Worm (Caenorhabditis elegans) whole organism, L4 larva: ENCODE measurements around the gene T08D10.5.

Experiments used
- D1046.2 ChIP-seq: fragments of 200-800 bp; sonication (Bioruptor generic); IDR thresholded peaks from 2 replicates; pipeline ENCODE4 v1.3.6; 2022; ENCODE audit warnings: missing genetic modification characterization, missing compliant biosample characterization
- Y5F2A.4 ChIP-seq: fragments of 200-800 bp; sonication (Bioruptor generic); optimal IDR thresholded peaks from 2 replicates; lab custom pipeline; 2018; ENCODE audit warnings: mild to moderate bottlenecking, missing genetic modification characterization, missing compliant biosample characterization
- Y75B8A.6 ChIP-seq: fragments of 200-800 bp; sonication (Bioruptor generic); IDR thresholded peaks from 2 replicates; pipeline ENCODE4 v1.3.6; 2022; ENCODE audit warnings: missing genetic modification reagents, missing genetic modification characterization, missing compliant biosample characterization
- ZK337.2 ChIP-seq: fragments of 200-800 bp; sonication (Bioruptor generic); IDR thresholded peaks from 2 replicates; pipeline ENCODE4 v1.3.6; 2022; ENCODE audit warnings: missing genetic modification reagents, missing genetic modification characterization, missing compliant biosample characterization
- aha-1 ChIP-seq: fragments of 150-350 bp; peaks from one replicate; lab custom pipeline; 2014; ENCODE audit warnings: missing biosample characterization, missing genetic modification characterization
- ama-1 ChIP-seq: fragments of 150-350 bp; optimal IDR thresholded peaks from 2 replicates; lab custom pipeline; 2014; ENCODE audit warnings: inconsistent platforms, mixed read lengths
- arid-1 ChIP-seq: fragments of 200-800 bp; sonication (Bioruptor generic); conservative IDR thresholded peaks from 2 replicates; pipeline ENCODE4 v1.3.6; 2022; ENCODE audit warnings: missing genetic modification reagents, missing genetic modification characterization, missing compliant biosample characterization
- attf-4 ChIP-seq: sonication (generic microtip); optimal IDR thresholded peaks from 3 replicates; lab custom pipeline; 2017; ENCODE audit warnings: missing biosample characterization, missing genetic modification characterization
- ceh-44 ChIP-seq: fragments of 200-800 bp; sonication (Bioruptor generic); IDR thresholded peaks from 2 replicates; pipeline ENCODE4 v1.3.6; 2022; ENCODE audit warnings: missing genetic modification reagents, missing genetic modification characterization, missing compliant biosample characterization
- ceh-62 ChIP-seq: sonication (generic microtip); optimal IDR thresholded peaks from 2 replicates; lab custom pipeline; 2017; ENCODE audit warnings: missing biosample characterization, missing genetic modification characterization
- ceh-82 ChIP-seq: sonication (generic microtip); optimal IDR thresholded peaks from 2 replicates; lab custom pipeline; 2017; ENCODE audit warnings: missing biosample characterization, missing genetic modification characterization
- daf-16 ChIP-seq, 3 experiments: sonication (generic microtip); optimal IDR thresholded peaks; 2 replicates each; lab custom pipeline; 2016 to 2017; ENCODE audit warnings: missing genetic modification characterization in 3 of 3, missing genetic modification reagents in 3 of 3, mild to moderate bottlenecking in 2 of 3, missing compliant biosample characterization in 2 of 3, missing biosample characterization in 1 of 3, moderate library complexity in 1 of 3
- daf-19 ChIP-seq: fragments of 200-800 bp; sonication (Bioruptor generic); conservative IDR thresholded peaks from 2 replicates; pipeline ENCODE4 v1.3.6; 2022; ENCODE audit warnings: missing genetic modification characterization, missing compliant biosample characterization
- daf-8 ChIP-seq: fragments of 200-800 bp; sonication (Bioruptor generic); IDR thresholded peaks from 2 replicates; pipeline ENCODE4 v1.3.6; 2022; ENCODE audit warnings: missing genetic modification characterization, missing compliant biosample characterization
- dmd-9 ChIP-seq: fragments of 200-800 bp; sonication (Bioruptor generic); IDR thresholded peaks from 2 replicates; pipeline ENCODE4 v1.3.6; 2022; ENCODE audit warnings: missing genetic modification reagents, missing genetic modification characterization, missing compliant biosample characterization
- dpl-1 ChIP-seq: fragments of 150-350 bp; optimal IDR thresholded peaks from 2 replicates; lab custom pipeline; 2014; ENCODE audit warnings: missing biosample characterization, missing genetic modification reagents, missing genetic modification characterization
- dve-1 ChIP-seq: sonication (generic microtip); optimal IDR thresholded peaks from 2 replicates; lab custom pipeline; 2017; ENCODE audit warnings: antibody characterized with exemption, mild to moderate bottlenecking, missing genetic modification characterization, missing compliant biosample characterization; ENCODE audit not compliant: insufficient read depth
- hif-1 ChIP-seq, 2 experiments: sonication (generic microtip); optimal IDR thresholded peaks; 2 replicates each; lab custom pipeline; 2016 to 2017; ENCODE audit warnings: missing compliant biosample characterization in 2 of 2, missing genetic modification characterization in 2 of 2, missing genetic modification reagents in 2 of 2, missing genotype in 2 of 2, mild to moderate bottlenecking in 1 of 2
- hlh-11 ChIP-seq: fragments of 200-800 bp; sonication (Bioruptor generic); optimal IDR thresholded peaks from 2 replicates; lab custom pipeline; 2018; ENCODE audit warnings: mild to moderate bottlenecking, missing genetic modification characterization, missing compliant biosample characterization
- lim-7 ChIP-seq: fragments of 200-800 bp; sonication (Bioruptor generic); IDR thresholded peaks from 2 replicates; pipeline ENCODE4 v1.3.6; 2022; ENCODE audit warnings: missing genetic modification characterization, missing compliant biosample characterization
- lin-1 ChIP-seq: fragments of 200-800 bp; sonication (Bioruptor generic); IDR thresholded peaks from 2 replicates; pipeline ENCODE4 v1.3.6; 2022; ENCODE audit warnings: missing genetic modification reagents, missing genetic modification characterization, missing compliant biosample characterization
- lin-29 ChIP-seq: fragments of 200-800 bp; sonication (Bioruptor generic); IDR thresholded peaks from 2 replicates; pipeline ENCODE4 v1.3.6; 2022; ENCODE audit warnings: missing genetic modification reagents, missing genetic modification characterization, missing compliant biosample characterization
- lin-39 ChIP-seq: fragments of 150-350 bp; optimal IDR thresholded peaks from 2 replicates; lab custom pipeline; 2014; ENCODE audit warnings: missing biosample characterization, missing genetic modification reagents, missing genetic modification characterization
- lir-3 ChIP-seq: sonication (generic microtip); optimal IDR thresholded peaks from 2 replicates; lab custom pipeline; 2016; ENCODE audit warnings: mild to moderate bottlenecking, missing genetic modification characterization, missing compliant biosample characterization
- lsy-2 ChIP-seq, 2 experiments: fragments of 150-350 bp in 1 of 2; sonication (generic microtip) in 1 of 2; optimal IDR thresholded peaks; 2 replicates each; lab custom pipeline; 2014 to 2017; ENCODE audit warnings: missing biosample characterization in 2 of 2, missing genetic modification characterization in 2 of 2
- madf-5 ChIP-seq, 2 experiments: fragments of 200-800 bp; sonication (Bioruptor generic); IDR thresholded peaks; 2 replicates each; pipeline ENCODE4 v1.3.6; 2022; ENCODE audit warnings: missing compliant biosample characterization in 2 of 2, missing genetic modification characterization in 2 of 2
- mdl-1 ChIP-seq, 2 experiments: fragments of 150-350 bp in 1 of 2; sonication (generic microtip) in 1 of 2; optimal IDR thresholded peaks; 2 replicates each; lab custom pipeline; 2014 to 2017; ENCODE audit warnings: missing biosample characterization in 2 of 2, missing genetic modification characterization in 2 of 2
- mdt-29 ChIP-seq: fragments of 200-800 bp; sonication (Bioruptor generic); IDR thresholded peaks from 2 replicates; pipeline ENCODE4 v1.3.6; 2022; ENCODE audit warnings: missing genetic modification reagents, missing genetic modification characterization, missing compliant biosample characterization
- mxl-2 ChIP-seq: fragments of 200-800 bp; sonication (Bioruptor generic); conservative IDR thresholded peaks from 2 replicates; pipeline ENCODE4 v1.3.6; 2022; ENCODE audit warnings: missing genetic modification reagents, missing genetic modification characterization, missing compliant biosample characterization
- mxl-3 ChIP-seq: fragments of 200-800 bp; sonication (Bioruptor generic); optimal IDR thresholded peaks from 2 replicates; lab custom pipeline; 2018; ENCODE audit warnings: mild to moderate bottlenecking, missing genetic modification characterization, missing compliant biosample characterization
- nhr-10 ChIP-seq: fragments of 150-350 bp; optimal IDR thresholded peaks from 2 replicates; lab custom pipeline; 2014; ENCODE audit warnings: missing biosample characterization, missing genetic modification characterization
- nhr-111 ChIP-seq: fragments of 200-800 bp; sonication (Bioruptor generic); optimal IDR thresholded peaks from 2 replicates; lab custom pipeline; 2018; ENCODE audit warnings: mild to moderate bottlenecking, missing genetic modification characterization, missing compliant biosample characterization
- nhr-237 ChIP-seq: sonication (generic microtip); optimal IDR thresholded peaks from 2 replicates; lab custom pipeline; 2017; ENCODE audit warnings: missing biosample characterization, missing genetic modification characterization
- nhr-6 ChIP-seq: fragments of 150-350 bp; optimal IDR thresholded peaks from 2 replicates; lab custom pipeline; 2014; ENCODE audit warnings: missing biosample characterization, missing genetic modification characterization
- nhr-76 ChIP-seq: fragments of 150-350 bp; optimal IDR thresholded peaks from 2 replicates; lab custom pipeline; 2014; ENCODE audit warnings: missing biosample characterization, missing genetic modification characterization
- nhr-77 ChIP-seq: fragments of 150-350 bp; optimal IDR thresholded peaks from 2 replicates; lab custom pipeline; 2014; ENCODE audit warnings: missing biosample characterization, missing genetic modification characterization
- php-3 ChIP-seq: fragments of 200-800 bp; sonication (Bioruptor generic); IDR thresholded peaks from 2 replicates; pipeline ENCODE4 v1.3.6; 2022; ENCODE audit warnings: missing genetic modification reagents, missing genetic modification characterization, missing compliant biosample characterization
- pqm-1 ChIP-seq: sonication (generic microtip); optimal IDR thresholded peaks from 2 replicates; lab custom pipeline; 2017; ENCODE audit warnings: missing biosample characterization, missing genetic modification characterization
- sdz-12 ChIP-seq: fragments of 200-800 bp; sonication (Bioruptor generic); optimal IDR thresholded peaks from 2 replicates; lab custom pipeline; 2018; ENCODE audit warnings: mild to moderate bottlenecking, missing genetic modification characterization, missing compliant biosample characterization
- set-16 ChIP-seq: fragments of 200-800 bp; sonication (Bioruptor generic); IDR thresholded peaks from 2 replicates; pipeline ENCODE4 v1.3.6; 2022; ENCODE audit warnings: missing genetic modification reagents, missing genetic modification characterization, missing compliant biosample characterization
- snpc-1.2 ChIP-seq: fragments of 200-800 bp; sonication (Bioruptor generic); IDR thresholded peaks from 2 replicates; pipeline ENCODE4 v1.3.6; 2022; ENCODE audit warnings: missing genetic modification reagents, missing genetic modification characterization, missing compliant biosample characterization
- spr-1 ChIP-seq: sonication (generic microtip); optimal IDR thresholded peaks from 2 replicates; lab custom pipeline; 2016; ENCODE audit warnings: mild to moderate bottlenecking, missing genetic modification characterization, missing compliant biosample characterization
- tra-1 ChIP-seq: fragments of 200-800 bp; sonication (Bioruptor generic); IDR thresholded peaks from 2 replicates; pipeline ENCODE4 v1.3.6; 2022; ENCODE audit warnings: missing genetic modification reagents, missing genetic modification characterization, missing compliant biosample characterization
- unc-130 ChIP-seq: sonication (generic microtip); optimal IDR thresholded peaks from 2 replicates; lab custom pipeline; 2016; ENCODE audit warnings: missing genetic modification reagents, missing genetic modification characterization, missing compliant biosample characterization
- unc-62 ChIP-seq, 3 experiments: fragments of 150-350 bp in 1 of 3; sonication (generic microtip); optimal IDR thresholded peaks in 2 of 3; peaks in 1 of 3; 1 replicate in 1 of 3; 2 replicates in 2 of 3; lab custom pipeline; 2014 to 2017; ENCODE audit warnings: missing biosample characterization in 3 of 3, missing genetic modification characterization in 3 of 3, missing genetic modification reagents in 3 of 3, missing genotype in 1 of 3
- vab-7 ChIP-seq: fragments of 200-800 bp; sonication (Bioruptor generic); IDR thresholded peaks from 2 replicates; pipeline ENCODE4 v1.3.6; 2022; ENCODE audit warnings: missing genetic modification reagents, missing genetic modification characterization, missing compliant biosample characterization
- zag-1 ChIP-seq: fragments of 150-350 bp; optimal IDR thresholded peaks from 2 replicates; lab custom pipeline; 2014; ENCODE audit warnings: missing biosample characterization, missing genetic modification characterization
- zfp-2 ChIP-seq: sonication (generic microtip); optimal IDR thresholded peaks from 2 replicates; lab custom pipeline; 2016; ENCODE audit warnings: mild to moderate bottlenecking, missing genetic modification characterization, missing compliant biosample characterization
- zfp-3 ChIP-seq: fragments of 200-800 bp; sonication (Bioruptor generic); conservative IDR thresholded peaks from 2 replicates; pipeline ENCODE4 v1.3.6; 2022; ENCODE audit warnings: missing genetic modification reagents, missing genetic modification characterization, missing compliant biosample characterization
- zip-2 ChIP-seq: fragments of 150-350 bp; optimal IDR thresholded peaks from 2 replicates; lab custom pipeline; 2014; ENCODE audit warnings: missing biosample characterization, missing genetic modification characterization

The T08D10.5 gene

DNA sequence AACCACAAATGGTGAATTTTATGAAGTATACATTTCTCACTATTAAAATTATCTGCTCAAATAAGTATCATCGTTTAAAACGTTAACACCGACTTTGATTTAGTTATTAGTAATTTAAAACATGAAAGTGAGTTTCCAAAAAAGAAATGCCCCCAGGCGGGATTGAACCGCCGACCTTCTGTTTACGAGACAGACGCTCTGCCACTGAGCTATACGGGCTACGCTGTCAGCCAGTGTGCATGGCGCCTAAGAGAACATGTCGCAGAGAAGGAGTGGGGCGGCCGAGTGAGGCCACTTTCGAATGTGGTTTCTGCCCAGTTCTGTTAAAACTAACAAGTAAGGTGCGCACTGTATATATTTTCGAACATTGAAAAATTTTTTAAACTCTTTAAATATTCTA, 22.4 kb upstream of the T08D10.5 start (continued):
- TF ChIP-seq arid-1 (GFP tag; lab: Robert Waterston, UW) (peak; percentile 54; the same call in 1 of the 2 replicates), vab-7 (peak; percentile 89), lir-3 (tag; lab: Kevin White, UChicago) (peak; percentile 27), lin-29 (GFP tag; lab: Robert Waterston, UW) (no peak), daf-19 (GFP tag; lab: Robert Waterston, UW) (no peak), zip-2 (tag; lab: Kevin White, UChicago) (peak; percentile 49), tra-1 (GFP tag; lab: Robert Waterston, UW) (peak; percentile 72; the same call in 1 of the 2 replicates), unc-130 (GFP tag; lab: Kevin White, UChicago) (peak; percentile 16), set-16 (GFP tag; lab: Robert Waterston, UW) (peak; percentile 55), daf-8 (GFP tag; lab: Robert Waterston, UW) (0 out of 2 replicates have a peak, but pooled peaks have one; percentile 60), zag-1 (tag; lab: Kevin White, UChicago) (no peak), zfp-2 (peak; percentile 40), mdl-1 (tag; optimal IDR thresholded peaks at IDR 0.05; lab: Kevin White, UChicago) (no peak), ceh-62 (tag; lab: Kevin White, UChicago) (no peak), Y5F2A.4 (GFP tag; lab: Kevin White, UChicago) (peak; percentile 69), daf-16 (GFP tag; optimal IDR thresholded peaks at IDR 0.05; lab: Kevin White, UChicago) (peak; percentile 55 to 85), daf-16 (tag; optimal IDR thresholded peaks at IDR 0.05; lab: Kevin White, UChicago) (peak; percentile 78), ceh-82 (tag; lab: Kevin White, UChicago) (no peak), nhr-10 (tag; lab: Kevin White, UChicago) (no peak), dmd-9 (GFP tag; lab: Robert Waterston, UW) (peak; percentile 75), snpc-1.2 (GFP tag; lab: Robert Waterston, UW) (peak; percentile 87), unc-62 (GFP tag; optimal IDR thresholded peaks at IDR 0.05 in 1 of 2; lab: Kevin White, UChicago) (no peak), unc-62 (tag; optimal IDR thresholded peaks at IDR 0.05; lab: Kevin White, UChicago) (no peak), hlh-11 (tag; lab: Kevin White, UChicago) (peak; percentile 44), lin-1 (peak; percentile 59; the same call in 1 of the 2 replicates), nhr-77 (peak; percentile 58), D1046.2 (peak; percentile 58; the same call in 1 of the 2 replicates), mxl-3 (GFP tag; lab: Kevin White, UChicago) (peak; percentile 11), ceh-44 (GFP tag; lab: Robert Waterston, UW) (0 out of 2 replicates have a peak, but pooled peaks have one; percentile 16), nhr-237 (tag; lab: Kevin White, UChicago) (no peak), hif-1 (tag; optimal IDR thresholded peaks at IDR 0.05; lab: Kevin White, UChicago) (peak in 1 of 2 experiments; percentile 2), zfp-3 (no peak), spr-1 (tag; lab: Kevin White, UChicago) (peak; percentile 62), nhr-6 (peak; percentile 29), dpl-1 (GFP tag; lab: Kevin White, UChicago) (no peak), ZK337.2 (GFP tag; lab: Robert Waterston, UW) (peak; percentile 43; the same call in 1 of the 2 replicates), lim-7 (peak; percentile 85), mxl-2 (no peak), pqm-1 (tag; lab: Kevin White, UChicago) (no peak), nhr-76 (no peak), aha-1 (peak; percentile 94), Y75B8A.6 (0 out of 2 replicates have a peak, but pooled peaks have one; percentile 12), sdz-12 (GFP tag; lab: Kevin White, UChicago) (peak; percentile 42), madf-5 (GFP tag; IDR thresholded peaks at IDR 0.05; lab: Robert Waterston, UW) (peak; percentile 66 to 71; a peak in 2 of 4 replicates), mdt-29 (GFP tag; lab: Robert Waterston, UW) (no peak; the same call in 1 of the 2 replicates), ama-1 (lab: Kevin White, UChicago) (no peak), attf-4 (tag; lab: Kevin White, UChicago) (no peak), php-3 (GFP tag; lab: Robert Waterston, UW) (peak; percentile 63; the same call in 1 of the 2 replicates), nhr-111 (GFP tag; lab: Kevin White, UChicago) (no peak), lsy-2 (tag; optimal IDR thresholded peaks at IDR 0.05; lab: Kevin White, UChicago) (no peak), dve-1 (peak; percentile 43), lin-39 (tag; lab: Kevin White, UChicago) (no peak)
